Fruit fly (Drosophila melanogaster) whole organism, embryonic: ENCODE measurements around the gene Tomosyn.
A peak's percentile ranks its signal among the peaks of the same experiment; 100 is the strongest.

Experiments
- Asciz ChIP-seq: fragments of 200-800 bp; sonication (Bioruptor generic); optimal IDR thresholded peaks from 2 replicates; lab custom pipeline; 2017; ENCODE audit warnings: missing biosample characterization, mild to moderate bottlenecking, missing genetic modification characterization, missing genetic modification reagents
- CG10321 ChIP-seq: fragments of 200-800 bp; sonication (Bioruptor generic); IDR thresholded peaks from 2 replicates; pipeline ENCODE4 v1.3.6; 2022; ENCODE audit warnings: missing biosample characterization, missing genetic modification characterization
- CG12744 ChIP-seq: fragments of 200-800 bp; sonication (Bioruptor generic); optimal IDR thresholded peaks from 2 replicates; lab custom pipeline; 2016; ENCODE audit warnings: missing biosample characterization, missing genetic modification characterization
- CG15514 ChIP-seq: fragments of 200-800 bp; sonication (Bioruptor generic); optimal IDR thresholded peaks from 3 replicates; lab custom pipeline; 2017; ENCODE audit warnings: missing biosample characterization, missing genetic modification characterization, mild to moderate bottlenecking, moderate library complexity, missing genetic modification reagents
- CG15601 ChIP-seq: fragments of 200-800 bp; sonication (Bioruptor generic); optimal IDR thresholded peaks from 3 replicates; lab custom pipeline; 2019; ENCODE audit warnings: missing biosample characterization, mild to moderate bottlenecking, missing genetic modification characterization, moderate library complexity
- CG18262 ChIP-seq: fragments of 200-800 bp; optimal IDR thresholded peaks from 3 replicates; lab custom pipeline; 2019; ENCODE audit warnings: missing biosample characterization, mild to moderate bottlenecking, missing genetic modification characterization, moderate library complexity
- CG2202 ChIP-seq: fragments of 200-800 bp; sonication (Bioruptor generic); optimal IDR thresholded peaks from 2 replicates; lab custom pipeline; 2018; ENCODE audit warnings: missing biosample characterization, mild to moderate bottlenecking, missing genetic modification characterization
- CG33557 ChIP-seq: fragments of 200-800 bp; sonication (Bioruptor generic); optimal IDR thresholded peaks from 2 replicates; lab custom pipeline; 2019; ENCODE audit warnings: missing biosample characterization, mild to moderate bottlenecking, missing genetic modification characterization, moderate library complexity
- CG3838 ChIP-seq: fragments of 200-800 bp; sonication (Bioruptor generic); optimal IDR thresholded peaks from 3 replicates; lab custom pipeline; 2016; ENCODE audit warnings: missing biosample characterization, missing genetic modification characterization
- CG5953 ChIP-seq: fragments of 200-800 bp; sonication (Bioruptor generic); IDR thresholded peaks from 2 replicates; pipeline ENCODE4 v1.3.6; 2022; ENCODE audit warnings: missing biosample characterization, missing genetic modification characterization
- CG6791 ChIP-seq: fragments of 200-800 bp; sonication (Bioruptor generic); IDR thresholded peaks from 3 replicates; pipeline ENCODE4 v1.3.6; 2022; ENCODE audit warnings: missing biosample characterization, missing genetic modification characterization; ENCODE audit not compliant: partially characterized antibody
- CG9876 ChIP-seq: fragments of 200-800 bp; sonication (Bioruptor generic); optimal IDR thresholded peaks from 2 replicates; lab custom pipeline; 2016; ENCODE audit warnings: missing biosample characterization, missing genetic modification characterization
- CHES-1-like ChIP-seq: fragments of 200-800 bp; sonication (Bioruptor generic); optimal IDR thresholded peaks from 2 replicates; lab custom pipeline; 2016; ENCODE audit warnings: missing biosample characterization, missing genetic modification characterization
- E2f1 ChIP-seq: fragments of 200-800 bp; sonication (Bioruptor generic); IDR thresholded peaks from 2 replicates; pipeline ENCODE4 v1.3.6; 2022; ENCODE audit warnings: missing biosample characterization, missing genetic modification characterization
- H2.0 ChIP-seq: fragments of 200-800 bp; sonication (Bioruptor generic); IDR thresholded peaks from 2 replicates; pipeline ENCODE4 v1.3.6; 2022; ENCODE audit warnings: missing biosample characterization, missing genetic modification characterization
- HLHmδ ChIP-seq: fragments of 200-800 bp; sonication (Bioruptor generic); optimal IDR thresholded peaks from 2 replicates; lab custom pipeline; 2018; ENCODE audit warnings: missing biosample characterization, mild to moderate bottlenecking, missing genetic modification characterization, moderate library complexity
- Lhr ChIP-seq: fragments of 200-800 bp; sonication (Bioruptor generic); optimal IDR thresholded peaks from 3 replicates; lab custom pipeline; 2017; ENCODE audit warnings: mild to moderate bottlenecking, missing biosample characterization, missing genetic modification reagents, missing genetic modification characterization
- Nf-YB ChIP-seq: fragments of 200-800 bp; sonication (Bioruptor generic); optimal IDR thresholded peaks from 3 replicates; lab custom pipeline; 2019; ENCODE audit warnings: missing biosample characterization, mild to moderate bottlenecking, missing genetic modification characterization, moderate library complexity
- NfI ChIP-seq: fragments of 200-800 bp; sonication (Bioruptor generic); optimal IDR thresholded peaks from 3 replicates; lab custom pipeline; 2018; ENCODE audit warnings: missing biosample characterization, mild to moderate bottlenecking, missing genetic modification characterization, moderate library complexity
- Poxn ChIP-seq: fragments of 200-800 bp; sonication (Bioruptor generic); IDR thresholded peaks from 2 replicates; pipeline ENCODE4 v1.3.6; 2022; ENCODE audit warnings: missing biosample characterization, missing genetic modification characterization
- Sox100B ChIP-seq: fragments of 200-800 bp; sonication (Bioruptor generic); optimal IDR thresholded peaks from 3 replicates; lab custom pipeline; 2018; ENCODE audit warnings: missing biosample characterization, mild to moderate bottlenecking, missing genetic modification characterization
- Sry-δ ChIP-seq: fragments of 200-800 bp; sonication (Bioruptor generic); optimal IDR thresholded peaks from 2 replicates; lab custom pipeline; 2016; ENCODE audit warnings: missing biosample characterization, missing genetic modification characterization
- Taf1 ChIP-seq: fragments of 200-800 bp; sonication (Bioruptor generic); IDR thresholded peaks from 2 replicates; pipeline ENCODE4 v1.3.6; 2022; ENCODE audit warnings: missing biosample characterization, missing genetic modification characterization
- ab ChIP-seq: fragments of 200-800 bp; sonication (Bioruptor generic); optimal IDR thresholded peaks from 2 replicates; lab custom pipeline; 2016; ENCODE audit warnings: missing biosample characterization, missing genetic modification characterization
- ara ChIP-seq: fragments of 200-800 bp; sonication (Bioruptor generic); IDR thresholded peaks from 2 replicates; pipeline ENCODE4 v1.3.6; 2022; ENCODE audit warnings: missing biosample characterization, missing genetic modification characterization
- btn ChIP-seq: fragments of 200-800 bp; sonication (Bioruptor generic); optimal IDR thresholded peaks from 2 replicates; lab custom pipeline; 2016; ENCODE audit warnings: missing biosample characterization, missing genetic modification characterization
- cad ChIP-seq: fragments of >200 bp; optimal IDR thresholded peaks from 2 replicates; lab custom pipeline; 2017; ENCODE audit warnings: missing biosample characterization, missing genetic modification characterization
- crc ChIP-seq: fragments of 200-800 bp; sonication (Bioruptor generic); optimal IDR thresholded peaks from 2 replicates; lab custom pipeline; 2016; ENCODE audit warnings: missing biosample characterization, missing genetic modification characterization
- crp ChIP-seq, 2 experiments: fragments of 200-800 bp; sonication (Bioruptor generic); optimal IDR thresholded peaks; 2 replicates in 1 of 2; 3 replicates in 1 of 2; lab custom pipeline; 2017; ENCODE audit warnings: missing biosample characterization in 2 of 2, missing genetic modification characterization in 2 of 2, mild to moderate bottlenecking in 1 of 2, moderate library complexity in 1 of 2
- emc ChIP-seq: fragments of 200-800 bp; sonication (Bioruptor generic); optimal IDR thresholded peaks from 2 replicates; lab custom pipeline; 2016; ENCODE audit warnings: missing biosample characterization, missing genetic modification characterization
- eyg ChIP-seq: fragments of 200-800 bp; sonication (Bioruptor generic); optimal IDR thresholded peaks from 3 replicates; lab custom pipeline; 2016; ENCODE audit warnings: missing biosample characterization, missing genetic modification characterization
- fd96Cb ChIP-seq: fragments of 200-800 bp; sonication (Bioruptor generic); optimal IDR thresholded peaks from 2 replicates; lab custom pipeline; 2018; ENCODE audit warnings: missing biosample characterization, mild to moderate bottlenecking, missing genetic modification characterization, moderate library complexity
- grn ChIP-seq: fragments of 200-800 bp; sonication (Bioruptor generic); optimal IDR thresholded peaks from 3 replicates; lab custom pipeline; 2017; ENCODE audit warnings: missing biosample characterization, missing genetic modification characterization
- gt ChIP-seq: fragments of 200-800 bp; sonication (Bioruptor generic); IDR thresholded peaks from 2 replicates; pipeline ENCODE4 v1.3.6; 2022; ENCODE audit warnings: missing biosample characterization, missing genetic modification characterization
- insv ChIP-seq, 2 experiments: fragments of 200-800 bp; sonication (Bioruptor generic); optimal IDR thresholded peaks; 3 replicates each; lab custom pipeline; 2016 to 2018; ENCODE audit warnings: missing biosample characterization in 2 of 2, missing genetic modification characterization in 2 of 2
- jumu ChIP-seq: fragments of 200-800 bp; sonication (Bioruptor generic); optimal IDR thresholded peaks from 3 replicates; lab custom pipeline; 2016; ENCODE audit warnings: missing biosample characterization, missing genetic modification characterization
- lbe ChIP-seq: fragments of 200-800 bp; sonication (Bioruptor generic); optimal IDR thresholded peaks from 2 replicates; lab custom pipeline; 2016; ENCODE audit warnings: missing biosample characterization, mild to moderate bottlenecking, missing genetic modification characterization
- mld ChIP-seq: fragments of 200-800 bp; sonication (Bioruptor generic); IDR thresholded peaks from 3 replicates; pipeline ENCODE4 v1.3.6; 2022; ENCODE audit warnings: missing biosample characterization, missing genetic modification characterization; ENCODE audit not compliant: partially characterized antibody
- nau ChIP-seq: fragments of 200-800 bp; sonication (Bioruptor generic); optimal IDR thresholded peaks from 3 replicates; lab custom pipeline; 2017; ENCODE audit warnings: missing biosample characterization, mild to moderate bottlenecking, missing genetic modification characterization, missing genetic modification reagents
- nerfin-1 ChIP-seq: fragments of 200-800 bp; sonication (Bioruptor generic); optimal IDR thresholded peaks from 3 replicates; lab custom pipeline; 2019; ENCODE audit warnings: missing biosample characterization, mild to moderate bottlenecking, missing genetic modification characterization, moderate library complexity
- phol ChIP-seq: fragments of 200-800 bp; sonication (Bioruptor generic); optimal IDR thresholded peaks from 3 replicates; lab custom pipeline; 2018; ENCODE audit warnings: missing biosample characterization, mild to moderate bottlenecking, missing genetic modification characterization, moderate library complexity
- pnt ChIP-seq: fragments of 200-800 bp; sonication (Bioruptor generic); optimal IDR thresholded peaks from 3 replicates; lab custom pipeline; 2016; ENCODE audit warnings: missing biosample characterization, missing genetic modification characterization
- repo ChIP-seq: fragments of 200-800 bp; sonication (Bioruptor generic); optimal IDR thresholded peaks from 2 replicates; lab custom pipeline; 2016; ENCODE audit warnings: missing biosample characterization, missing genetic modification characterization
- schlank ChIP-seq: fragments of 200-800 bp; sonication (Bioruptor generic); optimal IDR thresholded peaks from 2 replicates; lab custom pipeline; 2018; ENCODE audit warnings: missing biosample characterization, mild to moderate bottlenecking, missing genetic modification characterization
- sima ChIP-seq: fragments of 200-800 bp; sonication (Bioruptor generic); optimal IDR thresholded peaks from 2 replicates; lab custom pipeline; 2016; ENCODE audit warnings: missing biosample characterization, missing genetic modification characterization
- slbo ChIP-seq: fragments of 200-800 bp; sonication (Bioruptor generic); IDR thresholded peaks from 2 replicates; pipeline ENCODE4 v1.3.6; 2022; ENCODE audit warnings: missing biosample characterization, missing genetic modification characterization
- tin ChIP-seq: fragments of 200-800 bp; sonication (Bioruptor generic); optimal IDR thresholded peaks from 3 replicates; lab custom pipeline; 2016; ENCODE audit warnings: missing biosample characterization, missing genetic modification characterization
- tll ChIP-seq, 2 experiments: fragments of 200-800 bp in 1 of 2; fragments of >200 bp in 1 of 2; sonication (Bioruptor generic) in 1 of 2; optimal IDR thresholded peaks; 2 replicates each; lab custom pipeline; 2017 to 2019; ENCODE audit warnings: missing biosample characterization in 2 of 2, missing genetic modification characterization in 2 of 2, mild to moderate bottlenecking in 1 of 2, moderate library complexity in 1 of 2
- wdn ChIP-seq: fragments of 200-800 bp; sonication (Bioruptor generic); IDR thresholded peaks from 2 replicates; pipeline ENCODE4 v1.3.6; 2022; ENCODE audit warnings: missing biosample characterization, missing genetic modification characterization
- zf30C ChIP-seq: fragments of 200-800 bp; sonication (Bioruptor generic); optimal IDR thresholded peaks from 3 replicates; lab custom pipeline; 2018; ENCODE audit warnings: missing biosample characterization, mild to moderate bottlenecking, missing genetic modification characterization

Gene Tomosyn

dm6 chrX:12699095-12699750 lies 67.8 kb downstream of the Tomosyn start (continued):
- TF ChIP-seq mld (no peak), CG10321 (GFP tag; lab: Robert Waterston, UW) (no peak), ab (GFP tag; lab: Kevin White, UChicago) (no peak), H2.0 (GFP tag; lab: Robert Waterston, UW) (peak; percentile 32; the same call in 1 of the 2 replicates), CG5953 (GFP tag; lab: Robert Waterston, UW) (no peak), jumu (peak; percentile 20), CG2202 (tag; lab: Kevin White, UChicago) (no peak), tin (GFP tag; lab: Kevin White, UChicago) (peak; percentile 8), HLHmδ (no peak), Sry-δ (no peak), phol (tag; lab: Kevin White, UChicago) (peak; percentile 42), slbo (GFP tag; lab: Robert Waterston, UW) (peak; percentile 53), btn (GFP tag; lab: Kevin White, UChicago) (no peak), emc (GFP tag; lab: Kevin White, UChicago) (no peak), Nf-YB (GFP tag; lab: Kevin White, UChicago) (no peak), CG15601 (tag; lab: Kevin White, UChicago) (no peak), gt (GFP tag; lab: Robert Waterston, UW) (no peak), CG15514 (peak; percentile 14), eyg (GFP tag; lab: Kevin White, UChicago) (no peak), Asciz (GFP tag; lab: Kevin White, UChicago) (peak; percentile 23), Taf1 (GFP tag; lab: Robert Waterston, UW) (no peak), fd96Cb (tag; lab: Kevin White, UChicago) (peak; percentile 45), schlank (no peak), CG6791 (GFP tag; lab: Robert Waterston, UW) (no peak), CHES-1-like (GFP tag; lab: Kevin White, UChicago) (no peak), CG3838 (GFP tag; lab: Kevin White, UChicago) (no peak), insv (GFP tag; optimal IDR thresholded peaks at IDR 0.05; lab: Kevin White, UChicago) (no peak), Lhr (GFP tag; lab: Kevin White, UChicago) (no peak), Sox100B (GFP tag; lab: Kevin White, UChicago) (peak; percentile 21), Poxn (GFP tag; lab: Robert Waterston, UW) (no peak), zf30C (peak; percentile 26), tll (GFP tag; optimal IDR thresholded peaks at IDR 0.05; lab: Kevin White, UChicago) (no peak), cad (no peak), CG18262 (peak; percentile 50), ara (GFP tag; lab: Robert Waterston, UW) (no peak), crp (GFP tag; optimal IDR thresholded peaks at IDR 0.05; lab: Kevin White, UChicago) (no peak), CG12744 (no peak), crc (GFP tag; lab: Kevin White, UChicago) (no peak), nerfin-1 (tag; lab: Kevin White, UChicago) (no peak), grn (no peak), pnt (GFP tag; lab: Kevin White, UChicago) (peak; percentile 33), CG9876 (no peak), repo (GFP tag; lab: Kevin White, UChicago) (no peak), E2f1 (GFP tag; lab: Robert Waterston, UW) (peak; percentile 27; the same call in 1 of the 2 replicates), wdn (no peak), NfI (GFP tag; lab: Kevin White, UChicago) (peak; percentile 22), nau (no peak), sima (GFP tag; lab: Kevin White, UChicago) (no peak), CG33557 (GFP tag; lab: Kevin White, UChicago) (no peak), lbe (GFP tag; lab: Kevin White, UChicago) (no peak)
